Worm (Caenorhabditis elegans): ENCODE data around the gene metr-1.

DNA sequence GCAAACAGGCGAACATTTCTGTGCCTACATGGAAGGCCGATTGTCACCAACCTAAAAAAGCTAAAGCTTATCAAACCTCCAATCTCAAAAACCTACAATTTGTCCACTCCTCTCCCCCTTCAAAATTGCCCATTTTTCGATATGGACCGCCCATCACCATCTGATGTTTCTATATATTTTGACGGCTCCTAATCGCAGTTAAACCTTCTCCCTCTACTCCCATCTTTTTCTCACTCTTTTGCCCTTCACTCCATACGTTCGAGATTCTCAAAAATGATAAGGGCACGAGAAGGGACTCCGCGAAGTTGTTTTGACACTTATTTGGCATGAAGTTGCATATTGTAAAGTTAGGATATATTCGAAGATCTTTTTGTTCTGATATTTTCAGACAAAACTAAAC lies 32.8 kb downstream of the metr-1 start:
- no peak for TF ChIP-seq flt-1 (GFP tag; IDR thresholded peaks at IDR 0.05)
- TF ChIP-seq ref-1 (GFP tag; conservative IDR thresholded peaks at IDR 0.05), result no peak

Data from whole organism, midembryonic.